Fruit fly (Drosophila melanogaster): ENCODE measurements around the gene CG44362.

DNA sequence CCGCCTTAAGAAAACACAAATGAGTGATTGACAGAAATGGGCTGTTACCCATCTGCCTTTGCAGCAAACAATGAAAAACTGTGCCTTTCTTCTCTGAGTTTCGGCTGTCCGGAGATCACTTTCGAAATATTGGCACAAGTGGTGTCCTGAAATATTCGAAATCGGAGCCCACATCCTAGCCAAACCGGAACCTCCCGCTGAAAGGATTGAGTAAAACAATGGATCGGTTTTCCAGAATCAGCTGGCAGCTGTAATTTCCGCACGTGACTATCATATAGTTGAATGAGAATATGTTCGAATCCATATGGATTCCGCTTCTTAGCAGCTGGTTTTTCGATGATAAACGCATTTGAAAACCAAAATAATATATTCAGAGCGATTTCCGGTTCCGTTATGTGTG, 36.8 kb downstream of the CG44362 start:
- TF ChIP-seq EcR (GFP tag; optimal IDR thresholded peaks at IDR 0.05): no peak
- no peak for TF ChIP-seq D1 (tag; optimal IDR thresholded peaks at IDR 0.05)
- TF ChIP-seq CG4496 (GFP tag; IDR thresholded peaks at IDR 0.05): no peak
- no peak for TF ChIP-seq CG8301 (tag; optimal IDR thresholded peaks at IDR 0.05)
- no peak for TF ChIP-seq CG15710 (tag; optimal IDR thresholded peaks at IDR 0.05)
